Worm (Caenorhabditis elegans): ENCODE measurements around the gene F54H12.7.

Gene F54H12.7

ce11 chrIII:7981233-7981632 is 12.1 kb downstream of the F54H12.7 start:
- TF ChIP-seq egl-27 (tag; optimal IDR thresholded peaks at IDR 0.05) (no peak), aly-2 (tag; optimal IDR thresholded peaks at IDR 0.05) (no peak), set-16 (GFP tag; IDR thresholded peaks at IDR 0.05) (peak; percentile 66), unc-62 (GFP tag; optimal IDR thresholded peaks at IDR 0.05 in 1 of 2) (no peak), unc-62 (tag; optimal IDR thresholded peaks at IDR 0.05) (no peak), vab-7 (GFP tag; IDR thresholded peaks at IDR 0.05) (no peak), gei-8 (GFP tag; optimal IDR thresholded peaks at IDR 0.05) (no peak)

- TF ChIP-seq madf-5 (GFP tag; IDR thresholded peaks at IDR 0.05) (no peak), mep-1 (tag; optimal IDR thresholded peaks at IDR 0.05) (no peak), saeg-2 (GFP tag; IDR thresholded peaks at IDR 0.05) (no peak), lin-39 (tag; optimal IDR thresholded peaks at IDR 0.05) (no peak), aha-1 (tag) (peak; percentile 11), snpc-1.2 (GFP tag; IDR thresholded peaks at IDR 0.05) (0 out of 2 replicates have a peak, but pooled peaks have one; percentile 8), set-16 (GFP tag; IDR thresholded peaks at IDR 0.05) (peak; percentile 64), D1046.2 (GFP tag; IDR thresholded peaks at IDR 0.05) (peak; percentile 57; the same call in 1 of the 2 replicates), tra-1 (GFP tag; IDR thresholded peaks at IDR 0.05) (no peak)
Observed at ce11 chrIII:7981938-7982337, 12.8 kb downstream of the F54H12.7 start.

- TF ChIP-seq php-3 (GFP tag; IDR thresholded peaks at IDR 0.05) (no peak), mep-1 (tag; optimal IDR thresholded peaks at IDR 0.05) (no peak), dve-1 (tag; optimal IDR thresholded peaks at IDR 0.05; ENCODE audit: insufficient read depth) (no peak), mxl-2 (GFP tag; conservative IDR thresholded peaks at IDR 0.05) (no peak), ZK546.5 (tag; optimal IDR thresholded peaks at IDR 0.05) (no peak), pqm-1 (tag; optimal IDR thresholded peaks at IDR 0.05) (no peak), lir-3 (tag; optimal IDR thresholded peaks at IDR 0.05) (no peak), ztf-11 (tag; optimal IDR thresholded peaks at IDR 0.05) (no peak), mdl-1 (tag; optimal IDR thresholded peaks at IDR 0.05) (no peak), attf-4 (tag; optimal IDR thresholded peaks at IDR 0.05) (no peak)
Observed at ce11 chrIII:7986585-7987171, 17.5 kb downstream of the F54H12.7 start, which contains the start of gene hrpk-2. hrpk-2 (plus strand) TSS chrIII:7987121.

ce11 chrIII:7996353-7996752 is 27.2 kb downstream of the F54H12.7 start, which contains the start of gene npr-17:
npr-17 (minus strand) TSS chrIII:7996453.
- no peak for TF ChIP-seq dmd-8 (GFP tag; IDR thresholded peaks at IDR 0.05)
- peak; percentile 50 for TF ChIP-seq aha-1 (tag)
- no peak for TF ChIP-seq php-3 (GFP tag; IDR thresholded peaks at IDR 0.05)
- TF ChIP-seq cey-2 (tag; optimal IDR thresholded peaks at IDR 0.05; ENCODE audit: borderline replicate concordance, insufficient read depth) = no peak
- no peak for TF ChIP-seq mep-1 (tag; optimal IDR thresholded peaks at IDR 0.05)
- no peak for TF ChIP-seq ceh-20 (GFP tag; IDR thresholded peaks at IDR 0.05)
- no peak for TF ChIP-seq madf-5 (GFP tag; IDR thresholded peaks at IDR 0.05)
- no peak for TF ChIP-seq hmg-1.1 (GFP tag; IDR thresholded peaks at IDR 0.05)

ce11 chrIII:7997447-7998046 is 28.4 kb downstream of the F54H12.7 start:
- TF ChIP-seq Y75B8A.6 (GFP tag; IDR thresholded peaks at IDR 0.05) = no peak
- TF ChIP-seq snpc-4 (tag; optimal IDR thresholded peaks at IDR 0.05) = no peak
- no peak for TF ChIP-seq ceh-44 (GFP tag; IDR thresholded peaks at IDR 0.05)
- no peak for TF ChIP-seq mxl-3 (GFP tag; optimal IDR thresholded peaks at IDR 0.05)
- no peak for TF ChIP-seq spr-3 (GFP tag; optimal IDR thresholded peaks at IDR 0.05)

Data from whole organism, L4 larva.